Fruit fly (Drosophila melanogaster) whole organism, embryonic: ENCODE measurements around the gene CG7627.

Experiments
- ATbp ChIP-seq: fragments of 200-800 bp; sonication (Bioruptor generic); optimal IDR thresholded peaks from 2 replicates; lab custom pipeline; 2017; ENCODE audit warnings: missing biosample characterization, mild to moderate bottlenecking, missing genetic modification characterization, missing genetic modification reagents
- Abd-B ChIP-seq: fragments of 200-800 bp; sonication (Bioruptor generic); optimal IDR thresholded peaks from 2 replicates; lab custom pipeline; 2018; ENCODE audit warnings: missing biosample characterization, mild to moderate bottlenecking, missing genetic modification characterization, moderate library complexity
- Atf-2 ChIP-seq: fragments of 200-800 bp; sonication (Bioruptor generic); optimal IDR thresholded peaks from 2 replicates; lab custom pipeline; 2016; ENCODE audit warnings: missing biosample characterization, missing genetic modification characterization
- Bgb ChIP-seq: fragments of 200-800 bp; sonication (Bioruptor generic); IDR thresholded peaks from 2 replicates; pipeline ENCODE4 v1.3.6; 2022; ENCODE audit warnings: missing biosample characterization, missing genetic modification characterization; ENCODE audit not compliant: partially characterized antibody
- Blimp-1 ChIP-seq: fragments of 200-800 bp; sonication (Bioruptor generic); optimal IDR thresholded peaks from 3 replicates; lab custom pipeline; 2018; ENCODE audit warnings: missing biosample characterization, missing genetic modification characterization, mild to moderate bottlenecking, moderate library complexity, missing genetic modification reagents
- CG11085 ChIP-seq: fragments of 200-800 bp; sonication (Bioruptor generic); IDR thresholded peaks from 2 replicates; pipeline ENCODE4 v1.3.6; 2022; ENCODE audit warnings: missing biosample characterization, missing genetic modification characterization
- CG11695 ChIP-seq: fragments of 200-800 bp; sonication (Bioruptor generic); IDR thresholded peaks from 3 replicates; pipeline ENCODE4 v1.3.6; 2022; ENCODE audit warnings: missing biosample characterization, missing genetic modification characterization
- CG11696 ChIP-seq: fragments of 200-800 bp; sonication (Bioruptor generic); IDR thresholded peaks from 2 replicates; pipeline ENCODE4 v1.3.6; 2022; ENCODE audit warnings: missing biosample characterization, missing genetic modification characterization
- CG13123 ChIP-seq: fragments of 200-800 bp; sonication (Bioruptor generic); optimal IDR thresholded peaks from 2 replicates; lab custom pipeline; 2016; ENCODE audit warnings: missing biosample characterization, missing genetic modification characterization
- CG13287 ChIP-seq: fragments of 200-800 bp; sonication (Bioruptor generic); IDR thresholded peaks from 2 replicates; pipeline ENCODE4 v1.3.6; 2022; ENCODE audit warnings: missing biosample characterization, missing genetic modification characterization; ENCODE audit not compliant: partially characterized antibody
- CG14860 ChIP-seq: fragments of 200-800 bp; sonication (Bioruptor generic); IDR thresholded peaks from 3 replicates; pipeline ENCODE4 v1.3.6; 2022; ENCODE audit warnings: missing biosample characterization, missing genetic modification characterization; ENCODE audit not compliant: partially characterized antibody
- CG18599 ChIP-seq: fragments of 200-800 bp; sonication (Bioruptor generic); optimal IDR thresholded peaks from 3 replicates; lab custom pipeline; 2017; ENCODE audit warnings: missing biosample characterization, missing genetic modification characterization, mild to moderate bottlenecking, moderate library complexity, missing genetic modification reagents
- CG2129 ChIP-seq: fragments of 200-800 bp; sonication (Bioruptor generic); IDR thresholded peaks from 2 replicates; pipeline ENCODE4 v1.3.6; 2022; ENCODE audit warnings: missing biosample characterization, missing genetic modification characterization; ENCODE audit not compliant: partially characterized antibody
- CG33557 ChIP-seq: fragments of 200-800 bp; sonication (Bioruptor generic); optimal IDR thresholded peaks from 2 replicates; lab custom pipeline; 2019; ENCODE audit warnings: missing biosample characterization, mild to moderate bottlenecking, missing genetic modification characterization, moderate library complexity
- CG3407 ChIP-seq: fragments of 200-800 bp; sonication (Bioruptor generic); optimal IDR thresholded peaks from 2 replicates; lab custom pipeline; 2018; ENCODE audit warnings: missing biosample characterization, mild to moderate bottlenecking, missing genetic modification characterization
- CG4282 ChIP-seq: fragments of 200-800 bp; sonication (Bioruptor generic); optimal IDR thresholded peaks from 2 replicates; lab custom pipeline; 2016; ENCODE audit warnings: missing biosample characterization, missing genetic modification characterization
- CG7372 ChIP-seq: fragments of 200-800 bp; sonication (Bioruptor generic); IDR thresholded peaks from 2 replicates; pipeline ENCODE4 v1.3.6; 2022; ENCODE audit warnings: missing biosample characterization, missing genetic modification characterization
- CG7556 ChIP-seq: fragments of 200-800 bp; sonication (Bioruptor generic); optimal IDR thresholded peaks from 2 replicates; lab custom pipeline; 2017; ENCODE audit warnings: missing biosample characterization, mild to moderate bottlenecking, missing genetic modification characterization
- CG9215 ChIP-seq: fragments of 200-800 bp; sonication (Bioruptor generic); IDR thresholded peaks from 2 replicates; pipeline ENCODE4 v1.3.6; 2022; ENCODE audit warnings: missing biosample characterization, missing genetic modification characterization
- CkIIα-i1 ChIP-seq: fragments of 200-800 bp; sonication (Bioruptor generic); IDR thresholded peaks from 2 replicates; pipeline ENCODE4 v1.3.6; 2022; ENCODE audit warnings: missing biosample characterization, missing genetic modification characterization
- Eip74EF ChIP-seq, 2 experiments: fragments of 200-800 bp in 1 of 2; fragments of >200 bp in 1 of 2; sonication (Bioruptor generic) in 1 of 2; optimal IDR thresholded peaks; 2 replicates each; lab custom pipeline; 2017 to 2019; ENCODE audit warnings: missing biosample characterization in 2 of 2, missing genetic modification characterization in 2 of 2, mild to moderate bottlenecking in 1 of 2, moderate library complexity in 1 of 2
- Fer1 ChIP-seq: fragments of 200-800 bp; sonication (Bioruptor generic); optimal IDR thresholded peaks from 2 replicates; lab custom pipeline; 2017; ENCODE audit warnings: missing biosample characterization, mild to moderate bottlenecking, missing genetic modification characterization
- Fer2 ChIP-seq: fragments of 200-800 bp; sonication (Bioruptor generic); optimal IDR thresholded peaks from 2 replicates; lab custom pipeline; 2018; ENCODE audit warnings: missing biosample characterization, mild to moderate bottlenecking, missing genetic modification characterization, moderate library complexity
- Hey ChIP-seq: fragments of 200-800 bp; sonication (Bioruptor generic); optimal IDR thresholded peaks from 3 replicates; lab custom pipeline; 2018; ENCODE audit warnings: missing biosample characterization, mild to moderate bottlenecking, missing genetic modification characterization
- Kr ChIP-seq: fragments of 200-800 bp; sonication (Bioruptor generic); optimal IDR thresholded peaks from 2 replicates; lab custom pipeline; 2017; ENCODE audit warnings: missing biosample characterization, mild to moderate bottlenecking, missing genetic modification characterization
- Meics ChIP-seq: fragments of 200-800 bp; sonication (Bioruptor generic); optimal IDR thresholded peaks from 2 replicates; lab custom pipeline; 2017; ENCODE audit warnings: missing biosample characterization, mild to moderate bottlenecking, missing genetic modification characterization
- Scr ChIP-seq: fragments of 200-800 bp; sonication (Bioruptor generic); IDR thresholded peaks from 2 replicates; pipeline ENCODE4 v1.3.6; 2022; ENCODE audit warnings: missing biosample characterization, missing genetic modification characterization; ENCODE audit not compliant: partially characterized antibody
- Six4 ChIP-seq: fragments of 200-800 bp; sonication (Bioruptor generic); optimal IDR thresholded peaks from 2 replicates; lab custom pipeline; 2016; ENCODE audit warnings: missing biosample characterization, missing genetic modification characterization
- Sry-β ChIP-seq: fragments of 200-800 bp; sonication (Bioruptor generic); optimal IDR thresholded peaks from 2 replicates; lab custom pipeline; 2018; ENCODE audit warnings: missing biosample characterization, mild to moderate bottlenecking, missing genetic modification characterization, moderate library complexity
- Xbp1 ChIP-seq: fragments of 200-800 bp; sonication (Bioruptor generic); optimal IDR thresholded peaks from 3 replicates; lab custom pipeline; 2016; ENCODE audit warnings: missing biosample characterization, mild to moderate bottlenecking, missing genetic modification characterization
- br ChIP-seq: fragments of >200 bp; optimal IDR thresholded peaks from 2 replicates; lab custom pipeline; 2017
- bsh ChIP-seq, 2 experiments: fragments of 200-800 bp; sonication (Bioruptor generic); optimal IDR thresholded peaks; 2 replicates each; lab custom pipeline; 2017 to 2018; ENCODE audit warnings: mild to moderate bottlenecking in 2 of 2, missing biosample characterization in 2 of 2, missing genetic modification characterization in 2 of 2, moderate library complexity in 1 of 2
- cas ChIP-seq: fragments of 200-800 bp; sonication (Bioruptor generic); IDR thresholded peaks from 2 replicates; pipeline ENCODE4 v1.3.6; 2022; ENCODE audit warnings: missing biosample characterization, missing genetic modification characterization
- cato ChIP-seq: fragments of 200-800 bp; sonication (Bioruptor generic); optimal IDR thresholded peaks from 2 replicates; lab custom pipeline; 2016; ENCODE audit warnings: missing biosample characterization, missing genetic modification characterization, borderline replicate concordance
- ems ChIP-seq: fragments of 200-800 bp; sonication (Bioruptor generic); optimal IDR thresholded peaks from 3 replicates; lab custom pipeline; 2016; ENCODE audit warnings: missing biosample characterization, missing genetic modification characterization
- fd102C ChIP-seq: fragments of 200-800 bp; sonication (Bioruptor generic); optimal IDR thresholded peaks from 2 replicates; lab custom pipeline; 2018; ENCODE audit warnings: missing biosample characterization, mild to moderate bottlenecking, missing genetic modification characterization, moderate library complexity
- gfzf ChIP-seq: fragments of 200-800 bp; sonication (Bioruptor generic); optimal IDR thresholded peaks from 2 replicates; lab custom pipeline; 2016; ENCODE audit warnings: missing biosample characterization, mild to moderate bottlenecking, missing genetic modification characterization, moderate library complexity
- gt ChIP-seq: fragments of 200-800 bp; sonication (Bioruptor generic); IDR thresholded peaks from 2 replicates; pipeline ENCODE4 v1.3.6; 2022; ENCODE audit warnings: missing biosample characterization, missing genetic modification characterization
- hbn ChIP-seq: fragments of 200-800 bp; sonication (Bioruptor generic); IDR thresholded peaks from 2 replicates; pipeline ENCODE4 v1.3.6; 2022; ENCODE audit warnings: missing biosample characterization, missing genetic modification characterization; ENCODE audit not compliant: partially characterized antibody
- knrl ChIP-seq: fragments of 200-800 bp; sonication (Bioruptor generic); IDR thresholded peaks from 3 replicates; pipeline ENCODE4 v1.3.6; 2022; ENCODE audit warnings: missing biosample characterization, missing genetic modification characterization; ENCODE audit not compliant: partially characterized antibody
- nom ChIP-seq: fragments of 200-800 bp; sonication (Bioruptor generic); optimal IDR thresholded peaks from 2 replicates; lab custom pipeline; 2017; ENCODE audit warnings: missing biosample characterization, missing genetic modification characterization, mild to moderate bottlenecking, moderate library complexity, missing genetic modification reagents
- org-1 ChIP-seq: fragments of 200-800 bp; sonication (Bioruptor generic); optimal IDR thresholded peaks from 2 replicates; lab custom pipeline; 2017; ENCODE audit warnings: missing biosample characterization, missing genetic modification characterization
- peb ChIP-seq: fragments of 200-800 bp; sonication (Bioruptor generic); IDR thresholded peaks from 2 replicates; pipeline ENCODE4 v1.3.6; 2022; ENCODE audit warnings: missing biosample characterization, missing genetic modification characterization
- psq ChIP-seq: fragments of 200-800 bp; sonication (Bioruptor generic); optimal IDR thresholded peaks from 2 replicates; lab custom pipeline; 2017; ENCODE audit warnings: missing biosample characterization, missing genetic modification characterization
- pum ChIP-seq: fragments of 200-800 bp; sonication (Bioruptor generic); optimal IDR thresholded peaks from 2 replicates; lab custom pipeline; 2016; ENCODE audit warnings: missing biosample characterization, missing genetic modification characterization
- shn ChIP-seq: fragments of 200-800 bp; sonication (Bioruptor generic); optimal IDR thresholded peaks from 3 replicates; lab custom pipeline; 2016; ENCODE audit warnings: missing biosample characterization, missing genetic modification characterization
- ssp ChIP-seq: fragments of 200-800 bp; sonication (Bioruptor generic); IDR thresholded peaks from 2 replicates; pipeline ENCODE4 v1.3.6; 2022; ENCODE audit warnings: missing biosample characterization, missing genetic modification characterization
- wdn ChIP-seq: fragments of 200-800 bp; sonication (Bioruptor generic); IDR thresholded peaks from 2 replicates; pipeline ENCODE4 v1.3.6; 2022; ENCODE audit warnings: missing biosample characterization, missing genetic modification characterization
- zfh1 ChIP-seq: fragments of 200-800 bp; sonication (Bioruptor generic); IDR thresholded peaks from 3 replicates; pipeline ENCODE4 v1.3.6; 2022; ENCODE audit warnings: missing biosample characterization, missing genetic modification characterization

CG7627 gene

dm6 chr2L:8384108-8384601, 21.9 kb upstream of the CG7627 start, which contains the start of the genes Dad1 and CG13384 (continued):
- TF ChIP-seq Fer1 (GFP tag; lab: Kevin White, UChicago) (peak; percentile 95), peb (GFP tag; lab: Robert Waterston, UW) (peak; percentile 85), psq (peak; percentile 84), CG2129 (GFP tag; lab: Robert Waterston, UW) (peak; percentile 13; the same call in 1 of the 2 replicates), pum (GFP tag; lab: Kevin White, UChicago) (peak; percentile 48), nom (GFP tag; lab: Kevin White, UChicago) (peak; percentile 84), zfh1 (peak; percentile 85), CG33557 (GFP tag; lab: Kevin White, UChicago) (peak; percentile 93), CG11695 (peak; percentile 92), knrl (GFP tag; lab: Robert Waterston, UW) (peak; percentile 62), Atf-2 (GFP tag; lab: Kevin White, UChicago) (peak; percentile 21), CG11085 (peak; percentile 91), CG13123 (GFP tag; lab: Kevin White, UChicago) (peak; percentile 77), org-1 (GFP tag; lab: Kevin White, UChicago) (peak; percentile 75), ssp (peak; percentile 86), CG11696 (GFP tag; lab: Robert Waterston, UW) (peak; percentile 65), hbn (no peak; the same call in 1 of the 2 replicates), CG9215 (GFP tag; lab: Robert Waterston, UW) (peak; percentile 94), Fer2 (peak; percentile 94), cas (GFP tag; lab: Robert Waterston, UW) (peak; percentile 84), Blimp-1 (peak; percentile 88), Abd-B (GFP tag; lab: Kevin White, UChicago) (peak; percentile 94), br (lab: Kevin White, UChicago) (no peak), Bgb (GFP tag; lab: Robert Waterston, UW) (peak; percentile 47; the same call in 1 of the 2 replicates), shn (GFP tag; lab: Kevin White, UChicago) (peak; percentile 35), Sry-β (GFP tag; lab: Kevin White, UChicago) (peak; percentile 44), gt (GFP tag; lab: Robert Waterston, UW) (peak; percentile 77), Eip74EF (GFP tag; optimal IDR thresholded peaks at IDR 0.05; lab: Kevin White, UChicago) (peak in 1 of 2 experiments; percentile 92), gfzf (GFP tag; lab: Kevin White, UChicago) (peak; percentile 65), bsh (GFP tag; optimal IDR thresholded peaks at IDR 0.05; lab: Kevin White, UChicago) (peak in 1 of 2 experiments; percentile 90), fd102C (GFP tag; lab: Kevin White, UChicago) (peak; percentile 55), ATbp (GFP tag; lab: Kevin White, UChicago) (peak; percentile 84), CG13287 (GFP tag; lab: Robert Waterston, UW) (peak; percentile 50), Six4 (GFP tag; lab: Kevin White, UChicago) (peak; percentile 79), Meics (GFP tag; lab: Kevin White, UChicago) (peak; percentile 95), CG18599 (GFP tag; lab: Kevin White, UChicago) (peak; percentile 96), Hey (no peak), CG7372 (GFP tag; lab: Robert Waterston, UW) (peak; percentile 91), CG7556 (GFP tag; lab: Kevin White, UChicago) (peak; percentile 94), CG4282 (GFP tag; lab: Kevin White, UChicago) (no peak), Xbp1 (GFP tag; lab: Kevin White, UChicago) (peak; percentile 95), CkIIα-i1 (GFP tag; lab: Robert Waterston, UW) (no peak), ems (GFP tag; lab: Kevin White, UChicago) (peak; percentile 48), wdn (GFP tag; lab: Robert Waterston, UW) (peak; percentile 86), cato (GFP tag; lab: Kevin White, UChicago) (peak; percentile 84), CG14860 (GFP tag; lab: Robert Waterston, UW) (no peak), Scr (GFP tag; lab: Robert Waterston, UW) (peak; percentile 60), CG3407 (GFP tag; lab: Kevin White, UChicago) (peak; percentile 78), Kr (GFP tag; lab: Kevin White, UChicago) (peak; percentile 65)
